Fruit fly (Drosophila melanogaster) Kc167 (cell line): Measurements from ENCODE around the gene CG10286.

Source experiments
- Myc ChIP-seq: fragments of >200 bp; optimal IDR thresholded peaks from 2 replicates; lab custom pipeline; 2017; ENCODE audit warnings: missing external identifiers
- Sin3A ChIP-seq: fragments of >200 bp; optimal IDR thresholded peaks from 2 replicates; lab custom pipeline; 2018; ENCODE audit warnings: missing external identifiers
- h ChIP-seq: fragments of >200 bp; optimal IDR thresholded peaks from 3 replicates; lab custom pipeline; 2018; ENCODE audit warnings: missing external identifiers
- insv ChIP-seq: fragments of >200 bp; optimal IDR thresholded peaks from 3 replicates; lab custom pipeline; 2018; ENCODE audit warnings: missing external identifiers
- psq ChIP-seq: fragments of >200 bp; optimal IDR thresholded peaks from 2 replicates; lab custom pipeline; 2017; ENCODE audit warnings: missing external identifiers
- ttk ChIP-seq: sonication (Bioruptor generic); optimal IDR thresholded peaks from 2 replicates; lab custom pipeline; 2017; ENCODE audit warnings: missing external identifiers

CG10286 gene

DNA sequence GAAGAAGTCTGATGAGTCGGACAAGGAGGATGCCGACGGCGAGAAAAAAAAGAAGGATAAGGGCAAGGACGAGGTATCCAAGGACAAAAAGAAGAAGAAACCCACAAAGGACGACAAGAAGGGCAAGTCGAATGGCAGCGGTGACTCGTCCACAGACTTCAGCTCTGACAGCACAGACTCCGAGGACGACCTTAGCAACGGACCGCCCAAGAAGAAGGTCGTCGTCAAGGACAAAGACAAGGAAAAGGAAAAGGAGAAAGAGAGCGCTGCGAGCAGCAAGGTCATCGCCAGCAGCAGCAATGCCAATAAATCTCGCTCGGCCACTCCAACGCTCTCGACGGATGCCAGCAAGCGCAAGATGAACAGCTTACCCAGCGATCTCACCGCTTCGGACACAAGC, 13.0 kb downstream of the CG10286 start:
- TF ChIP-seq psq (no peak), Myc (lab: Kevin White, UChicago) (no peak), ttk (lab: Kevin White, UChicago) (no peak), insv (no peak), Sin3A (lab: Kevin White, UChicago) (no peak), h (no peak)

DNA sequence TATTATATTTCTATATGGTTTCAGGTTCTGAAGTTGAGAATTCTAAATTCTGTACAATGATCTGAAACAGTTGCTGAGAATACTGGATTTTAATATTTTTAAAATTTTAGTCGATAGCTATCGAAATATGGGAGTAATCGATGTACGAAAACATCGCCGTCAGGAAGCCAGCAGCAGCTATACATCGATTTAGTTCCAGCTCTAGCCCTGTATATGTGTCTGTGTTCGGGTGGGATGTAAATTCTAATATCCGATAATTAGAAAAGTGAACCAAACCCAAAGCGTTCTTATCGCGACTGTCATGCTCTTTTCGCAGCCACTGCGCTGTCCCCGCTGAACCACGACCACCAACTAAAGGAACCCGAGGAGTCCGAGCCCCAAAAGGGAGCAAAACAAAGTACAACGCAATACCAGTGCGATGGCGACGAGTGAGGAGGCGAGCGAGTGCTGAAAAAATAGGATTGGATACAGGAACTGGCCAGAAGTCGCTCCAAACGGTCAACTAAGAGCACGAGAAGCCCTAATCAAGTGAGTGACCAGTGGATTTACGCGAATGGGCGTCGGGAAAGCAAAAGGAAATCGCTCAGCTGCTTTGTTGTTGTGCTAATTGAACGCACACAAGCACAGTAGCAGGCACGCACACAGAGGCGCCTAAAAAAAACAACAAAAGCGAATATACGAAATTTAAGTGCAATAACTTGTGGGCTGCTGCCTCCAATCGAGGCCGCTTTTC, 14.1 kb downstream of the CG10286 start, which contains the start of gene gzl:
Gene gzl (plus strand): TSS at position 182 of the 733 bp plus-strand sequence.
- TF ChIP-seq psq, result no peak
- no peak for TF ChIP-seq Myc (lab: Kevin White, UChicago)
- no peak for TF ChIP-seq ttk (lab: Kevin White, UChicago)
- no peak for TF ChIP-seq insv
- no peak for TF ChIP-seq h
- no peak for TF ChIP-seq Sin3A (lab: Kevin White, UChicago)

DNA sequence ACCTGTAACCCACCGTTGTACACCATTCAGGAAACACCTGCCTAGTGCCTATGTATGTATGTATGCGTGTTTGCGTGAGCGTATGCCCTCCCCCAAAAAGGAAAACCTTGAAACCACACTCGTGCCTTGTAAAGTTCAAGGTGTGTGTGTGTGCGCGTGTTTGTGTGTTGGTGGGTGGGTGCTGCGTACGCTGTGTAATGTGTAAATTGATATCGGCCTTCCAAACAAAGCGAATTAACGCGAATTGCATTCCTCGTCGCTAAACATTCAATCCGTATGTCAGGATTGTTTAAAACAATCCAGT, 14.7 kb downstream of the CG10286 start:
- TF ChIP-seq psq (no peak), Myc (lab: Kevin White, UChicago) (no peak), h (no peak), ttk (lab: Kevin White, UChicago) (no peak), insv (no peak), Sin3A (lab: Kevin White, UChicago) (no peak)

DNA sequence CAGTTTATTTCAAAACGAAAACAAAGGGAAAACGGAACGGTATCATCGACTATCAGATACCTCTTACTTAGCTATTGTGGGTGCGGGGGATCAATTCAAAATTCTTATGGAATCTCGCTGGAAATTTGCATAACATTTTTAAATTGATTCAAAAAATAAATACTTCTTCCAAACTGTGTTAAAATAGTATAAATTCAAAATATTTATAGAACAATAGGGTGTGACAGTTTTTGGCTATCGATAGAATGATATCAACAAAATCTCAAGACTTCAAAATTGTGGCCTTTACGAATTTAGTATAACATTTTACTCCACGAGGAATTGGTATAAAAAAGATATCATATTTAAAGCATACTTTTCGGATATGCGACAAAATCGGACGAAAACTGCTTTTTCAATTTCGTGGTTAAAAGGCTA, 19.7 kb downstream of the CG10286 start:
- no peak for TF ChIP-seq Myc (lab: Kevin White, UChicago)
- TF ChIP-seq Sin3A (lab: Kevin White, UChicago), result no peak
- no peak for TF ChIP-seq psq
- TF ChIP-seq h, result no peak
- TF ChIP-seq insv, result no peak
- TF ChIP-seq ttk (lab: Kevin White, UChicago), result no peak

DNA sequence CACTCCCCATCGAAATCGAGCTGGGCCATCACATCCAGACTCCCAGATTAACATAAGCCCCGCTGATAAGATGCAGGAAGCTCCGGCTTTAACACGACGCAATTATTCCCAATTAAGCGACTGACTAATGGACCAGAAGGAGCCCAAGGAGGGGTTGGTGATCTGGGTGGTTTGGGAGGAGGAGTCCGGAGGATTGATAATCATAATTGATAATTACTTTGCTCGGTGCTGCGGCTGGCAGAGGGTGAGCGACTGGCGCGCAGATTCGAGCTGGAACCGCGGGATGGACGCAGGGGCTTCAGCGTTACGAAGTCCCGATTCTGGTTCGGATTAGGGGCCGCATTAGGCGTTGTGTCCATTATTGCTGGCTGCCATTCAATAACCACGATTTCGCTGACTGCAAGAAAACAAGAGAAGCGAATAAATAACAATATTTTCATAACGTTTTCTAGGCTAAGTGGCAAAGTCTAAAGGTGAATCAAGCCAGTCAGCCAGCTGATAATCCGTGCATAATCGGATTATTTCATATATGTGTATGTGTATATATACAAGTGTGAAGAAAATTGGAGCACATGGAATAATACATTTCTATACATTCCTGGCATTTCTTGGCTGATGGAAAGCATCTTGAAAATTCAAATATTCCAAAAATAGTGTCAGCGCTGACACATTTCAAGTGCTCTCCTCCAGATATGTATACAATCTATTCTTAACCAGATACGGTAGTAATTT, 24.9 kb downstream of the CG10286 start:
- TF ChIP-seq insv (no peak), psq (no peak), Sin3A (lab: Kevin White, UChicago) (no peak), h (no peak), ttk (lab: Kevin White, UChicago) (no peak), Myc (lab: Kevin White, UChicago) (no peak)

DNA sequence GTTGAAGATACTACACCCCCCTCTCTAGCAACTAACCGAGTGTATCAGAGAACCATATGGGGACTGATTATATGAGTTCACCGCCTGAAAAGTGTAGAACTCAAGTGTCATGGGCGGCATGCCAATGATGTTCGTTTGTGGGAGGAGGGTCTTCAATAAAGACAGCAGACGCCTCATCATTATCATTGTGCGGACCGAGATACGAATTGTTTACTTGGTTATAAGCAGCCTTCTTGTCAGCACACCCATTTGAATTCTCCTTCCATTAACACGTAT, 25.4 kb downstream of the CG10286 start:
- TF ChIP-seq h (no peak), ttk (lab: Kevin White, UChicago) (no peak), Myc (lab: Kevin White, UChicago) (no peak), psq (no peak), insv (no peak), Sin3A (lab: Kevin White, UChicago) (no peak)

DNA sequence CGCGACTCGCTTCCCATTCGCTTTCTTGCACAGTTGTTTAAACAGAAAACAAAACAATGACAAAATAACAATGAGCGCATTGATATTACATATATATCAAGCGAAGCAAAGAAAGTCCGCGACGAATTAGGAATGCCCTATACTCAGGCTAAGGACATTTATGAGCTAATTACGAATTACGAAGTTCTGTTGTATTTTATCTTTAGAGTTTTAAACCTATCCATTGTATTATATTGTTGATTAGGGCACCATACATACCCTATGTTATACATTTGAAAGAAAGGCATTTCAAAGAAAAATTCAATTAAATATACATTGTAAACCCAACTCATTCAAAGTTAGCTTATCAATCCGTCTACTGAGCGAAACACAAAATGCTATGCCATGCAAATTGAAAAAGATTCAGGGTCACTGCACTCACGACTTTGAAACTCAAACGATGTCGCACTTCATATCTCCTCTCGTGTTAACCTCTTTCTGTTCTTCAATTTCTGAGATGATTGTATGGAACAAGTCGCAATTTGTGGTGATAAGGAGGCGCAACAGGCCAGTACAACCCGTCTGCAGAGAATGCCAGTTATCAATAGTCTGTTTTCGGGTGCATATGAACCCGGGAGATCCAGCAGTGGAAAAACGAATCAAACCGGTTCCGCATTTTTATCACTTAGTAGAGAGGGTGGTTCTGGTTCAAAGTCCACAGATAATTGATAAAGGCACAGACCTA, 27.0 kb downstream of the CG10286 start:
- TF ChIP-seq Myc (lab: Kevin White, UChicago) (no peak), psq (no peak), insv (no peak), ttk (lab: Kevin White, UChicago) (no peak), Sin3A (lab: Kevin White, UChicago) (no peak), h (no peak)

DNA sequence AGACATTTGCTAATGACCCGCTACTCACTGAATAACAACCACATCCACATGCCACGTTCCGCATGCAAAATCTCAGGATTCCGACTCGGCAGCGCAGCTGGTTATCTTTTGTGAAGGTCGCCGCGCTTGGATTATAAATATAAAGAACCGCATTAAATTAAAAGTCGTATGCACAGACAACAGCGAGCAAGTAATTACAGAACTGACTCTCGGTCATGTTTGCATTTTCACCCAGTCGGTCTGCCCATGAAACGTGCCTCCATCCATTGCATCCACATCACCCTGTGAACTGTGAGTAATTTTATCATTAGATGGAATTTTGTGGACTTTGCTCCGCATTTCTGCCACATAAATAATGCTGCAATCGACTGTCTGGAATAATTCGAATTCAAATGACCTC, 27.8 kb downstream of the CG10286 start:
- no peak for TF ChIP-seq Sin3A (lab: Kevin White, UChicago)
- no peak for TF ChIP-seq psq
- no peak for TF ChIP-seq h
- no peak for TF ChIP-seq ttk (lab: Kevin White, UChicago)
- TF ChIP-seq insv, result no peak
- TF ChIP-seq Myc (lab: Kevin White, UChicago), result no peak

DNA sequence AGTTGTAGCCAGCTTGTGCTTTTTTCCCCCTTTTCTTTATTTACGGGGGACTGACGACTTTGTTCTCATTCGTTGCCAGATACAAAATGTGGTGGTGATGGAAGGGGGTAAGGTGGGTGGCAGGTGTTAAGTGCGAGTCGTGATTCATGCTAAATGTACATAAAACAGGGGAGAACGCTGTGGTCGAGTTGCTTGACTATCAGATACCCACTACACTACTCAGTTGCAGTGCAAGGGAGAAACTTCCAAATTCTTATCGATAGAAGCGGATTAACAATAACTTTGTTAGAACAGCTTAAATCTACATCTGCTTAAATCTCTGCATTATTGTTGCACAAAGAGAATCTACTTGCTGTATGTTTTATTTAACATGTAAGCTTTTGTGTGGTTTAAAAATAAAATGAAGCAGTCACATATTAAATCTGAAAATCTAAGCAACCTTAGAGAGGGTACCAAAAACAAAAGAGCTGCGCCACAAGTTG, 28.9 kb downstream of the CG10286 start:
- TF ChIP-seq insv, result no peak
- no peak for TF ChIP-seq Sin3A (lab: Kevin White, UChicago)
- no peak for TF ChIP-seq h
- TF ChIP-seq Myc (lab: Kevin White, UChicago), result no peak
- no peak for TF ChIP-seq ttk (lab: Kevin White, UChicago)
- TF ChIP-seq psq, result no peak

DNA sequence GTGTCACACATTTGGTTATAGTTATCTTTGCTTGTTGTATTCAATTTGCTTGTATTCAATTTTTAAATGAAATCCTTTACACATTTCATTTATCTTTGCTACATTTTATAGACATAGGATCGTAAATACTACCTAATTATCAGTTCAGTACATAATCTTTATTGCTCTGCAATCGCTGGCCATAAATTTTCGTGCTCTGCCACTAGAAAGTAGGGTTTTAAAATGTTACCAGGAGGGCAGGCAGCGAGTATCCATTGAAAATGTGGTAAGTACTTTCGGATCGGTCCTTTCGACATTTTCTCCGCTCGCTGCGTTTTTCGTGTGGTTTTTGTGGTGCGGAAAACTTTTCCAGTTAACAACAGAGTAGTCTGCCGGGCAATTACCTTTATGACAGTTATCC, 30.5 kb downstream of the CG10286 start:
- TF ChIP-seq insv (no peak), h (no peak), Myc (lab: Kevin White, UChicago) (no peak), ttk (lab: Kevin White, UChicago) (no peak), Sin3A (lab: Kevin White, UChicago) (no peak), psq (no peak)

DNA sequence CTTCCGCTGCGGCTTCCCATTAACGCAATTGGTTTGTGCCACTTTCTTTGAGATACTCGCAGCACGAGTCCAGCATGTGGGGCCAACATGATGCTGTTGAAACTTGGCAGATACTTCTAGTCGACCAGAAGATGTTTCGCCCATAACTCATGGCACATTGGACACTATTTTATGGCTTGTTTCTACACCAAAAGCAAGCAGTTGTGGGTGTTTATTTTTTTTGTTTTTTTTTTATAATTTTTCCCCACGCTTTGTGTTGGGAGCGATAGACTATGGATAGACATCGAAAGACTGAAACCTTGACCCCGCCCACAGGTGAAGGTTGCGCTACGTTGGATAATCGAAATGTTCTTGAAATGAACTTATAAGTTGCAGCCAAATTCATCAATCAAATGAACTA, 31.0 kb downstream of the CG10286 start:
- TF ChIP-seq Myc (lab: Kevin White, UChicago) (no peak), psq (no peak), h (no peak), insv (no peak), Sin3A (lab: Kevin White, UChicago) (no peak), ttk (lab: Kevin White, UChicago) (no peak)

DNA sequence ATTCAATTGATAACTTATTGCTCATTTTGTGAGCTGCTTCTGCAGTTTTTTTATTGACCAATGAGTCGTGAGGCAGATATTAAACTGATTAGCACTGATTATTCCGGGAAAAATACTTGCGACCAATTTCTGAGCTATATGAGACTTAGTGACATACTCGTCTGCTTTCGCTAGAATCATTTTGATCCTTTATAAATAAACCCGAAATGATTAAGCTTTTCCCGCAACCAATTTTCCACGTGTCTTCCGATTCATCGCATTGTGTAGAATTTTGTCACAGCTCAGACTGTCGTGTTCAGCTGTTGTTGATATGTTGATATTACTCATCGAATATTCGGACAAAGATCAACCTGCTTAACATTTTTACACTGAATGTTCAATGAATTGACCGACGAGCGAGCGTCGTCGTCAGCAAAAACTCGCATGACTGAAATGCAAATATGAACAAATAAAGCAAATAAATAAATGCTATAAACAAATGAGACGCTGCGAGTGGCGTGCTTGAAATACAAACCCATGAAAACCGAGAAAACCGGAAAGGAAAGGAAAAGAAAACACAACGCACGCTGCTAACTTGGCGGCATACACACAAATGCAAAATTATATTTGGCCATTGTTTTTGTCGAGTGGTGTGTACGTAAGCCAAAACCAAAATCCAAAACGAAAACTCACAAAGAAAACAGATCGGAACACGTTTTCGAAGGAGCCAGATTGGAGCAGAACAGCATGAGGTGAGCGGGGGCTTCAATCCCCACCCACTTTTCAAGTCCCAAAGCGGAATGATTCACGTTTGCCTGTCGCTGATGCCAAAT, 32.2 kb downstream of the CG10286 start:
- no peak for TF ChIP-seq ttk (lab: Kevin White, UChicago)
- no peak for TF ChIP-seq Sin3A (lab: Kevin White, UChicago)
- no peak for TF ChIP-seq Myc (lab: Kevin White, UChicago)
- TF ChIP-seq h, result no peak
- TF ChIP-seq insv, result no peak
- no peak for TF ChIP-seq psq
